Fruit fly (Drosophila melanogaster): ENCODE data around the gene CG31789.

Gene CG31789

dm6 chr2L:18604986-18605385 is 742 bp upstream of the CG31789 start, which contains the start of gene CG10413 (continued):
- peak; percentile 92 for TF ChIP-seq C15 (GFP tag; IDR thresholded peaks at IDR 0.05)
- peak; percentile 95 for TF ChIP-seq CG7271 (tag; optimal IDR thresholded peaks at IDR 0.05)
- TF ChIP-seq amos (GFP tag; IDR thresholded peaks at IDR 0.05; ENCODE audit: partially characterized antibody), result peak; percentile 40; the same call in 1 of the 2 replicates
- peak; percentile 97 for TF ChIP-seq CG8388 (GFP tag; optimal IDR thresholded peaks at IDR 0.05)
- no peak for TF ChIP-seq knrl (GFP tag; IDR thresholded peaks at IDR 0.05; ENCODE audit: partially characterized antibody)
- TF ChIP-seq fd102C (GFP tag; optimal IDR thresholded peaks at IDR 0.05), result peak; percentile 79
- TF ChIP-seq ato (GFP tag; IDR thresholded peaks at IDR 0.05; ENCODE audit: partially characterized antibody), result no peak
- peak; percentile 86 for TF ChIP-seq CG3995 (GFP tag; optimal IDR thresholded peaks at IDR 0.05)
- TF ChIP-seq scrt (GFP tag; optimal IDR thresholded peaks at IDR 0.05), result peak; percentile 94
- TF ChIP-seq ken (GFP tag; IDR thresholded peaks at IDR 0.05), result peak; percentile 95
- peak; percentile 95 for TF ChIP-seq Spps (tag; optimal IDR thresholded peaks at IDR 0.05)
- TF ChIP-seq CG11093 (GFP tag; IDR thresholded peaks at IDR 0.05), result peak; percentile 97
- peak; percentile 98 for TF ChIP-seq Camta (GFP tag; optimal IDR thresholded peaks at IDR 0.05)
- TF ChIP-seq CG11504 (tag; optimal IDR thresholded peaks at IDR 0.05), result peak; percentile 97
- TF ChIP-seq aop (GFP tag; IDR thresholded peaks at IDR 0.05), result peak; percentile 82
- TF ChIP-seq CG18476 (GFP tag; optimal IDR thresholded peaks at IDR 0.05), result peak; percentile 96
- peak; percentile 95 for TF ChIP-seq tup (GFP tag; optimal IDR thresholded peaks at IDR 0.05)
- TF ChIP-seq tio (GFP tag; optimal IDR thresholded peaks at IDR 0.05), result peak; percentile 98
- peak; percentile 33; the same call in 1 of the 2 replicates for TF ChIP-seq inv (GFP tag; IDR thresholded peaks at IDR 0.05; ENCODE audit: partially characterized antibody)
- peak; percentile 98 for TF ChIP-seq bcd (GFP tag; optimal IDR thresholded peaks at IDR 0.05)
- TF ChIP-seq CG10979 (tag; optimal IDR thresholded peaks at IDR 0.05), result peak; percentile 96
- no peak for TF ChIP-seq mld (GFP tag; IDR thresholded peaks at IDR 0.05; ENCODE audit: partially characterized antibody)
- TF ChIP-seq CG10274 (GFP tag; optimal IDR thresholded peaks at IDR 0.05), result peak; percentile 92
- TF ChIP-seq CG6175 (GFP tag; IDR thresholded peaks at IDR 0.05), result peak; percentile 96
- peak; percentile 96 for TF ChIP-seq CG7556 (GFP tag; optimal IDR thresholded peaks at IDR 0.05)
- TF ChIP-seq insv (GFP tag; optimal IDR thresholded peaks at IDR 0.05), result peak; percentile 52 to 91
- peak; percentile 98 for TF ChIP-seq dpn (GFP tag; optimal IDR thresholded peaks at IDR 0.05)
- TF ChIP-seq dan (GFP tag; IDR thresholded peaks at IDR 0.05), result no peak; the same call in 1 of the 2 replicates
- TF ChIP-seq wor (GFP tag; IDR thresholded peaks at IDR 0.05), result peak; percentile 90
- peak; percentile 98 for TF ChIP-seq gcm (GFP tag; optimal IDR thresholded peaks at IDR 0.05)
- TF ChIP-seq CG8290 (GFP tag; optimal IDR thresholded peaks at IDR 0.05), result peak; percentile 93
- TF ChIP-seq CG8290 (tag; optimal IDR thresholded peaks at IDR 0.05), result peak; percentile 90 to 97
- no peak for TF ChIP-seq br (optimal IDR thresholded peaks at IDR 0.05)
- peak; percentile 96 for TF ChIP-seq CG11723 (GFP tag; optimal IDR thresholded peaks at IDR 0.05)
- no peak for TF ChIP-seq fru (optimal IDR thresholded peaks at IDR 0.05)
- TF ChIP-seq CTCF (GFP tag; optimal IDR thresholded peaks at IDR 0.05), result peak; percentile 68
- TF ChIP-seq CG9727 (GFP tag; optimal IDR thresholded peaks at IDR 0.05), result peak; percentile 96
- no peak for TF ChIP-seq CG1832 (GFP tag; optimal IDR thresholded peaks at IDR 0.05)
- TF ChIP-seq klu (GFP tag; IDR thresholded peaks at IDR 0.05), result peak; percentile 97
- peak; percentile 96 for TF ChIP-seq CG12155 (GFP tag; optimal IDR thresholded peaks at IDR 0.05)
- TF ChIP-seq vnd (GFP tag; IDR thresholded peaks at IDR 0.05; ENCODE audit: partially characterized antibody), result no peak
- peak; percentile 97 for TF ChIP-seq CG6272 (GFP tag; IDR thresholded peaks at IDR 0.05)
- TF ChIP-seq CG4854 (GFP tag; optimal IDR thresholded peaks at IDR 0.05), result peak; percentile 97
- TF ChIP-seq CG14667 (GFP tag; IDR thresholded peaks at IDR 0.05), result peak; percentile 97
- TF ChIP-seq sisA (GFP tag; IDR thresholded peaks at IDR 0.05), result peak; percentile 98
- peak; percentile 98 for TF ChIP-seq grau (tag; optimal IDR thresholded peaks at IDR 0.05)
- TF ChIP-seq CG12769 (tag; optimal IDR thresholded peaks at IDR 0.05), result peak; percentile 99
- TF ChIP-seq prd (optimal IDR thresholded peaks at IDR 0.05), result no peak
- TF ChIP-seq prd (GFP tag; IDR thresholded peaks at IDR 0.05), result peak; percentile 99
- peak; percentile 95 for TF ChIP-seq nom (GFP tag; optimal IDR thresholded peaks at IDR 0.05)
- TF ChIP-seq CG17385 (GFP tag; optimal IDR thresholded peaks at IDR 0.05), result peak; percentile 96
- TF ChIP-seq CG3065 (GFP tag; optimal IDR thresholded peaks at IDR 0.05), result peak; percentile 93
